Worm (Caenorhabditis elegans): Measurements from ENCODE around the gene asps-1.

DNA sequence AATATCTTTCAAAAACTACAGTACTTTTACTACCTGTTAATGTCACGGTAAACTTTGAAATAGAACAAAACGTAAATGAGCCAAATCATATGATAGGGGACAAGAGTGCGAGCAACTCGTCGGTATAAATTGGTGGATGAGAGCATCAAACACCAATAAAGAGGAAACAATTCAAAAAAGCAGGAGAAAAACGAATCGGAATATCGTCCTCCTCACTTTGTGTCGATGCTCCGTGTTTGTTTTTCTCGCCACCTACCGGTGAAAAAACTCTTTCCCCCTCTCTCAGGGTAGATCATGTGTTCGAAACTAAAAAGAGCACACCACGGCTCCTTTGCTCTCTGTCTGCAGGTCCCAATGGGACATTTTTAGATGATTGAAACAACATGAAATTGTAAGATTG, 10.9 kb upstream of the asps-1 start:
- TF ChIP-seq elt-3 (tag; optimal IDR thresholded peaks at IDR 0.05) (no peak), snpc-4 (tag; optimal IDR thresholded peaks at IDR 0.05) (no peak), ztf-11 (tag; optimal IDR thresholded peaks at IDR 0.05) (no peak), drap-1 (GFP tag; optimal IDR thresholded peaks at IDR 0.05) (no peak), flh-1 (GFP tag; optimal IDR thresholded peaks at IDR 0.05) (no peak)

All from whole organism, mixed stage, embryonic.